Worm (Caenorhabditis elegans) whole organism, L2 larva: ENCODE measurements around the gene Y43F8B.9.

ENCODE experiments used
- ZK546.5 ChIP-seq: sonication (generic microtip); optimal IDR thresholded peaks from 2 replicates; lab custom pipeline; 2017; ENCODE audit warnings: missing biosample characterization, missing genetic modification characterization
- aly-2 ChIP-seq: fragments of 150-350 bp; optimal IDR thresholded peaks from 2 replicates; lab custom pipeline; 2014; ENCODE audit warnings: missing biosample characterization, missing genetic modification characterization
- ceh-82 ChIP-seq: fragments of 150-350 bp; optimal IDR thresholded peaks from 2 replicates; lab custom pipeline; 2014; ENCODE audit warnings: missing biosample characterization, missing genetic modification characterization
- nhr-10 ChIP-seq: sonication (generic microtip); optimal IDR thresholded peaks from 2 replicates; lab custom pipeline; 2017; ENCODE audit warnings: missing biosample characterization, missing genetic modification characterization
- nhr-11 ChIP-seq: fragments of 150-350 bp; optimal IDR thresholded peaks from 2 replicates; lab custom pipeline; 2014; ENCODE audit warnings: missing biosample characterization, missing genetic modification characterization
- nhr-12 ChIP-seq: fragments of 150-350 bp; optimal IDR thresholded peaks from 2 replicates; lab custom pipeline; 2014; ENCODE audit warnings: missing biosample characterization, missing genetic modification characterization
- nhr-25 ChIP-seq: fragments of 150-350 bp; sonication (generic microtip); optimal IDR thresholded peaks from 3 replicates; lab custom pipeline; 2014; ENCODE audit warnings: missing biosample characterization, missing genetic modification characterization
- skn-1 ChIP-seq: sonication (generic microtip); optimal IDR thresholded peaks from 2 replicates; lab custom pipeline; 2017; ENCODE audit warnings: missing biosample characterization, missing genetic modification characterization
- snpc-4 ChIP-seq: fragments of 150-350 bp; optimal IDR thresholded peaks from 2 replicates; lab custom pipeline; 2014; ENCODE audit warnings: missing biosample characterization, missing genetic modification characterization
- zag-1 ChIP-seq: fragments of 150-350 bp; optimal IDR thresholded peaks from 2 replicates; lab custom pipeline; 2014; ENCODE audit warnings: missing biosample characterization, missing genetic modification characterization

- TF ChIP-seq zag-1 (no peak), aly-2 (tag; lab: Kevin White, UChicago) (no peak), nhr-11 (tag; lab: Kevin White, UChicago) (no peak), ZK546.5 (tag; lab: Kevin White, UChicago) (no peak), snpc-4 (tag; lab: Kevin White, UChicago) (no peak), ceh-82 (no peak), nhr-12 (tag; lab: Kevin White, UChicago) (no peak), skn-1 (tag; lab: Kevin White, UChicago) (no peak), nhr-25 (tag; lab: Kevin White, UChicago) (peak; percentile 65), nhr-10 (tag; lab: Kevin White, UChicago) (no peak)
Measured at ce11 chrV:19526197-19526596, 48.2 kb downstream of the Y43F8B.9 start.
